Fruit fly (Drosophila melanogaster) whole organism, wandering third instar larva: ENCODE data around the gene CG7945.

Source experiments
- Dif ChIP-seq: fragments of 200-275, 200-300 bp; sonication (Bioruptor generic); optimal IDR thresholded peaks from 2 replicates; lab custom pipeline; 2018; ENCODE audit warnings: missing biosample characterization, missing genetic modification characterization; ENCODE audit not compliant: partially characterized antibody
- dsf ChIP-seq: sonication (Bioruptor generic); optimal IDR thresholded peaks from 2 replicates; lab custom pipeline; 2016; ENCODE audit warnings: missing biosample characterization, missing genetic modification characterization, borderline replicate concordance
- ey ChIP-seq: fragments of 200-800 bp; sonication (Bioruptor generic); optimal IDR thresholded peaks from 2 replicates; lab custom pipeline; 2016; ENCODE audit warnings: missing biosample characterization, missing genetic modification characterization
- foxo ChIP-seq, 2 experiments: fragments of 200-800 bp; sonication (Bioruptor generic); optimal IDR thresholded peaks; 2 replicates in 1 of 2; 3 replicates in 1 of 2; lab custom pipeline; 2016 to 2017; ENCODE audit warnings: missing biosample characterization in 2 of 2, missing genetic modification characterization in 2 of 2
- psq ChIP-seq: fragments of 200-800 bp; sonication (Bioruptor generic); optimal IDR thresholded peaks from 3 replicates; lab custom pipeline; 2017; ENCODE audit warnings: missing biosample characterization, mild to moderate bottlenecking, missing genetic modification characterization, moderate library complexity
- sv ChIP-seq: fragments of 200-800 bp; sonication (Bioruptor generic); optimal IDR thresholded peaks from 3 replicates; lab custom pipeline; 2016; ENCODE audit warnings: missing biosample characterization, missing genetic modification characterization

DNA sequence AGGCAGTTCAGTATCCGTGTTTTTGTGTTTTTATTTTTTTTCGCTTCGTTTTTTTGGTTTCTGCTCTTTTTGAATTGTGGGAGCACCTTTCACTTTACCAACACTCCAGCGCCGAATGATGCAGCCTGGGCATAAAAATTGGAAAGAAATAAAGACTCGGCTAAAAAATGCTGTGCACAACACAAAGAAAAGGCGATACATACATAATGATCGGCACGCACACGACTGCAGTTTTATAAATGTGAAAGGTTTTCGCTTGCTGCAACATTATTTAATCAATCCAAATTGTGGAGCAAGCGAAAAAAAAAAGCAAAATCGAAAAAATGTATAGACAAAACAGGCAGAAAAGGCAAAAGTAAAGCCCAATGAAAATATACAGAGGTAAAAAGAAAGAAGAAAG is 19.1 kb upstream of the CG7945 start:
- no peak for TF ChIP-seq dsf
- no peak for TF ChIP-seq ey
- TF ChIP-seq psq (GFP tag; lab: Kevin White, UChicago), result no peak
- TF ChIP-seq foxo (GFP tag; optimal IDR thresholded peaks at IDR 0.05; lab: Kevin White, UChicago), result no peak
- no peak for TF ChIP-seq Dif (GFP tag; lab: Kevin White, UChicago)
- TF ChIP-seq sv (GFP tag; lab: Kevin White, UChicago), result no peak
